Worm (Caenorhabditis elegans): ENCODE results near the gene W06D12.6.

- no peak for TF ChIP-seq ama-1 (optimal IDR thresholded peaks at IDR 0.05)
- no peak for TF ChIP-seq unc-62 (GFP tag; optimal IDR thresholded peaks at IDR 0.05 in 1 of 2)
- no peak for TF ChIP-seq unc-62 (tag; optimal IDR thresholded peaks at IDR 0.05)
- no peak for TF ChIP-seq zip-11 (GFP tag; IDR thresholded peaks at IDR 0.05)
- no peak for TF ChIP-seq ceh-44 (GFP tag; IDR thresholded peaks at IDR 0.05)
- no peak for TF ChIP-seq Y5F2A.4 (GFP tag; optimal IDR thresholded peaks at IDR 0.05)
- no peak for TF ChIP-seq lin-13 (GFP tag; optimal IDR thresholded peaks at IDR 0.05)
- no peak for TF ChIP-seq F44E2.7 (GFP tag; IDR thresholded peaks at IDR 0.05)
- TF ChIP-seq pqm-1 (tag; optimal IDR thresholded peaks at IDR 0.05): no peak
- no peak for TF ChIP-seq nhr-11 (tag; optimal IDR thresholded peaks at IDR 0.05)
- no peak for TF ChIP-seq saeg-2 (GFP tag; IDR thresholded peaks at IDR 0.05)
- TF ChIP-seq unc-39 (tag; optimal IDR thresholded peaks at IDR 0.05): no peak
- no peak for TF ChIP-seq Y75B8A.6 (GFP tag; IDR thresholded peaks at IDR 0.05)
- TF ChIP-seq dve-1 (tag; optimal IDR thresholded peaks at IDR 0.05; ENCODE audit: insufficient read depth): no peak
Measured at ce11 chrV:17755592-17755991, 49.7 kb downstream of the W06D12.6 start, which contains the start of gene pgp-9.

Data from whole organism, L4 larva.